Worm (Caenorhabditis elegans): Measurements from ENCODE around the gene cnb-1.
"Not testable (repeated sequence)": the region's sequence is repeated elsewhere in the genome, so short reads cannot be mapped to it uniquely, and the experiment has no call there.

ce11 chrV:11396134-11396533 is 20.6 kb downstream of the cnb-1 start, which contains the start of gene nas-18:
- TF ChIP-seq Y67H2A.10 (GFP tag; conservative IDR thresholded peaks at IDR 0.05); dpl-1 (GFP tag; optimal IDR thresholded peaks at IDR 0.05); snpc-4 (GFP tag; optimal IDR thresholded peaks at IDR 0.05); snpc-4 (tag; optimal IDR thresholded peaks at IDR 0.05); ama-1 (optimal IDR thresholded peaks at IDR 0.05); ama-1 (GFP tag; optimal IDR thresholded peaks at IDR 0.05); aptf-2 (GFP tag; conservative IDR thresholded peaks at IDR 0.05); sdz-38 (tag; optimal IDR thresholded peaks at IDR 0.05); hlh-12 (tag; optimal IDR thresholded peaks at IDR 0.05): not testable (repeated sequence)

All from whole organism, young adult.